Fruit fly (Drosophila melanogaster): Measurements from ENCODE around the gene tx.
A peak's percentile ranks its signal among the peaks of the same experiment; 100 is the strongest.

Gene tx

DNA sequence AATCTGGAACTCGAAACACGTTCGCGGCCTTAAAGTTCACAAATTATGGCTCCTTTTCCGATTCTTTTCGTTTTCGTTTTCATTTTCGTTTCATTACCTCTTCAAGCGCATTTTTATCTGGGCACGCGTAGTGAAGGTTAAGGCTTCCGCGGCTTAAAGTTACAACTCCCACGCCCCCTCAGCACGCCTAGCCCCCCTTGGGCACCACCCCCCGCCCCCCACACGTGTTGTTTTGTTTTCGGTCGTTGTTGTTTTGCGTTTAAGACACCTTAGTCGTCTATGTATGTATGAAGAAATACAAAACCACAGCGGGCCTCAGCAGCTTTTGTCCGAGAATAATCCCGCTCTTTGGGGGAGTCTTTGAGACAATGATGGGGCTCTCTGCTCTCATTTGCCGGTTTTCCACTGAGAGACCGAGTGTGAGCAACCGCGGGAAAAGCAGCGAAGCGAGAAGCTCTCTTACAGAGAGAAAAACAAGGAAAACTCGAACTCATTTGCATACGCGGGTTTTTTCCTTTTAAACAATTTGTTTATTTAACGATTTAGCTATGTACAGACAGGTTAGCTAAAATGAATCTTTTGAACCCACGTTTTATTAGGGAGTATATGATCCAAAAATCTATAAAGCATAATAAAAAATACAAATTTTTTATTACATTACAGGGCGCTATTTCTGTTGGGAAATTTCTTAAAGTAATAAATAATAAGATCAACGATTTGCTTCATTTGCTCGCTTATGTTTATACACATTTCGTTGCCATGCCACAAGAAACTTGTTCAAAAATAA, 21.8 kb downstream of the tx start (continued):
- no peak for TF ChIP-seq tna (GFP tag; IDR thresholded peaks at IDR 0.05; ENCODE audit: partially characterized antibody)
- no peak for TF ChIP-seq gcm2 (GFP tag; optimal IDR thresholded peaks at IDR 0.05)
- no peak for TF ChIP-seq esg (GFP tag; conservative IDR thresholded peaks at IDR 0.05)
- TF ChIP-seq CG8359 (GFP tag; optimal IDR thresholded peaks at IDR 0.05; ENCODE audit: borderline replicate concordance), result no peak
- no peak for TF ChIP-seq Hr3 (GFP tag; optimal IDR thresholded peaks at IDR 0.05)
- no peak for TF ChIP-seq Ssrp (tag; optimal IDR thresholded peaks at IDR 0.05)
- no peak for TF ChIP-seq CTCF (GFP tag; optimal IDR thresholded peaks at IDR 0.05)
- TF ChIP-seq lab (GFP tag; optimal IDR thresholded peaks at IDR 0.05), result peak; percentile 39
- no peak for TF ChIP-seq CG43689 (GFP tag; IDR thresholded peaks at IDR 0.05)
- TF ChIP-seq CG3995 (GFP tag; optimal IDR thresholded peaks at IDR 0.05), result no peak
- peak; percentile 26 for TF ChIP-seq phol (tag; optimal IDR thresholded peaks at IDR 0.05)
- no peak for TF ChIP-seq ap (GFP tag; IDR thresholded peaks at IDR 0.05)
- no peak for TF ChIP-seq CG2889 (GFP tag; IDR thresholded peaks at IDR 0.05)
- peak; percentile 59 for TF ChIP-seq Drgx (GFP tag; IDR thresholded peaks at IDR 0.05)
- TF ChIP-seq Aef1 (GFP tag; IDR thresholded peaks at IDR 0.05), result no peak
- TF ChIP-seq CG17912 (GFP tag; optimal IDR thresholded peaks at IDR 0.05), result no peak
- TF ChIP-seq C15 (GFP tag; IDR thresholded peaks at IDR 0.05), result no peak
- no peak for TF ChIP-seq tin (GFP tag; optimal IDR thresholded peaks at IDR 0.05)
- no peak for TF ChIP-seq nerfin-1 (tag; optimal IDR thresholded peaks at IDR 0.05)
- TF ChIP-seq CG1024 (GFP tag; IDR thresholded peaks at IDR 0.05), result no peak
- TF ChIP-seq lbe (GFP tag; optimal IDR thresholded peaks at IDR 0.05), result no peak
- TF ChIP-seq CG17361 (GFP tag; IDR thresholded peaks at IDR 0.05), result no peak; the same call in 2 of the 3 replicates
- TF ChIP-seq zfh1 (GFP tag; IDR thresholded peaks at IDR 0.05), result peak; percentile 21; the same call in 1 of the 3 replicates
- TF ChIP-seq lmd (GFP tag; IDR thresholded peaks at IDR 0.05), result 0 out of 2 replicates have a peak, but pooled peaks have one; percentile 36
- TF ChIP-seq Asciz (GFP tag; optimal IDR thresholded peaks at IDR 0.05), result peak; percentile 26
- TF ChIP-seq emc (GFP tag; optimal IDR thresholded peaks at IDR 0.05), result no peak
- TF ChIP-seq CG34422 (GFP tag; IDR thresholded peaks at IDR 0.05), result no peak
- no peak for TF ChIP-seq CG6175 (GFP tag; IDR thresholded peaks at IDR 0.05)
- TF ChIP-seq Mes4 (GFP tag; optimal IDR thresholded peaks at IDR 0.05), result no peak
- TF ChIP-seq Mad (GFP tag; optimal IDR thresholded peaks at IDR 0.05), result no peak
- TF ChIP-seq peb (GFP tag; IDR thresholded peaks at IDR 0.05), result no peak
- no peak for TF ChIP-seq ash1 (GFP tag; optimal IDR thresholded peaks at IDR 0.05)
- peak; percentile 26 for TF ChIP-seq CG10543 (GFP tag; optimal IDR thresholded peaks at IDR 0.05)
- TF ChIP-seq Six4 (GFP tag; optimal IDR thresholded peaks at IDR 0.05), result no peak
- TF ChIP-seq CG32767 (GFP tag; IDR thresholded peaks at IDR 0.05), result no peak
- TF ChIP-seq Adf1 (GFP tag; IDR thresholded peaks at IDR 0.05), result no peak
- TF ChIP-seq fd96Cb (tag; optimal IDR thresholded peaks at IDR 0.05), result peak; percentile 32
- no peak for TF ChIP-seq CG10462 (GFP tag; optimal IDR thresholded peaks at IDR 0.05)
- TF ChIP-seq CG10267 (tag; optimal IDR thresholded peaks at IDR 0.05), result no peak
- no peak for TF ChIP-seq CG6765 (GFP tag; optimal IDR thresholded peaks at IDR 0.05)
- no peak for TF ChIP-seq Hand (GFP tag; optimal IDR thresholded peaks at IDR 0.05)
- no peak for TF ChIP-seq CG6654 (GFP tag; optimal IDR thresholded peaks at IDR 0.05)
- no peak for TF ChIP-seq pb (GFP tag; optimal IDR thresholded peaks at IDR 0.05)
- no peak for TF ChIP-seq hbn (GFP tag; IDR thresholded peaks at IDR 0.05; ENCODE audit: partially characterized antibody)
- TF ChIP-seq CG4424 (GFP tag; optimal IDR thresholded peaks at IDR 0.05), result peak; percentile 8
- no peak for TF ChIP-seq CG16813 (GFP tag; IDR thresholded peaks at IDR 0.05; ENCODE audit: partially characterized antibody)
- 0 out of 2 replicates have a peak, but pooled peaks have one; percentile 30 for TF ChIP-seq CG11247 (GFP tag; IDR thresholded peaks at IDR 0.05)
- no peak for TF ChIP-seq ac (GFP tag; optimal IDR thresholded peaks at IDR 0.05)
- no peak for TF ChIP-seq CG18011 (GFP tag; optimal IDR thresholded peaks at IDR 0.05)
- TF ChIP-seq dpn (GFP tag; optimal IDR thresholded peaks at IDR 0.05), result peak in 1 of 2 experiments; percentile 22
- TF ChIP-seq maf-S (GFP tag; optimal IDR thresholded peaks at IDR 0.05), result no peak
